Fruit fly (Drosophila melanogaster): ENCODE measurements around the gene CG7299.

CG7299 gene

DNA sequence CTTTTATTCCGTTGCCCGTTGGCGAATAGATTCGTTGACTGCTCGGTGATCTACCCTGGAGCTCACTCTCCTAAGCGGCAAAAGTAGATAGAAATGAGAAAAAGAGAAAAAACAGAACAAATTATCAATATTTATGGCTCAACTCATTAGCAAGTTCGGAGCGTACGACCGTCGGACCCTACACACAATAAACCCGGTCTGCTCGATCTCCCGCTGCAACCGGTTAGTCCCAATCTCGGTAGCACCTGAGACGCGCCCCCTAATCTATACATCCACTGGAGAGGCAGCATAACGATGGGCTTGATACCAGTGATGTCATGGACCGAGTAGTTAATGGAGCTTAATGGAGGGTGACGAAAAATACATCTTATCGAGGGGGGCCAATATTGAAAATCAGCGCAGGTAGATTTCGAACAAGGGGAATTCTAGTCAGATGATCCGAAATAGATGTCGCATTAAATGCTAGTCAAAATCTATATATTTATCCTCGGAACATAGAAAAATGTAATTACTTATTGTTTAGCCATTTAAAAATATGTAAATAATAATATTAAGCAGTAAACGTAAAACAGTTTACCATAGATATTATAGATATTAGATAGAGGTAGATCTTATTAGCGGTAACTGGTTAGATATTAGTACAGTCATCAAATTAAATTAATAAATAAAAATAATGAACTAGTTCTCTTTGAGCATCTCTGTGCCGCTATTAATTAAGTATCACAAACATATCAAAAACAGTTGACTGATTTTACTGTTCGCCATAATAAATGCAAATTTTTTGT, 3.0 kb upstream of the CG7299 start, which contains the start of gene CG7296 (continued):
- TF ChIP-seq ato (GFP tag; IDR thresholded peaks at IDR 0.05; ENCODE audit: partially characterized antibody) (no peak), trem (tag; optimal IDR thresholded peaks at IDR 0.05) (no peak), CG5245 (GFP tag; optimal IDR thresholded peaks at IDR 0.05) (no peak), vvl (GFP tag; IDR thresholded peaks at IDR 0.05) (peak; percentile 21; the same call in 1 of the 2 replicates), CG2116 (GFP tag; optimal IDR thresholded peaks at IDR 0.05) (no peak), CG16815 (GFP tag; optimal IDR thresholded peaks at IDR 0.05) (no peak), bigmax (GFP tag; optimal IDR thresholded peaks at IDR 0.05) (no peak), CG14667 (GFP tag; IDR thresholded peaks at IDR 0.05) (no peak), lilli (GFP tag; optimal IDR thresholded peaks at IDR 0.05) (no peak), abd-A (tag; optimal IDR thresholded peaks at IDR 0.05) (peak; percentile 71), Camta (GFP tag; optimal IDR thresholded peaks at IDR 0.05) (no peak), pfk (GFP tag; optimal IDR thresholded peaks at IDR 0.05) (no peak), CG9437 (GFP tag; optimal IDR thresholded peaks at IDR 0.05) (no peak), HHEX (GFP tag; optimal IDR thresholded peaks at IDR 0.05) (no peak), wor (GFP tag; IDR thresholded peaks at IDR 0.05) (no peak), CG4820 (GFP tag; optimal IDR thresholded peaks at IDR 0.05) (no peak), pnt (GFP tag; optimal IDR thresholded peaks at IDR 0.05) (no peak), NK7.1 (GFP tag; optimal IDR thresholded peaks at IDR 0.05) (no peak), CG4617 (GFP tag; optimal IDR thresholded peaks at IDR 0.05; ENCODE audit: borderline replicate concordance) (no peak), CG12942 (GFP tag; optimal IDR thresholded peaks at IDR 0.05) (no peak), CG6683 (GFP tag; optimal IDR thresholded peaks at IDR 0.05) (no peak), Dll (GFP tag; IDR thresholded peaks at IDR 0.05; ENCODE audit: partially characterized antibody) (no peak), CG3407 (GFP tag; optimal IDR thresholded peaks at IDR 0.05) (no peak), Sry-β (GFP tag; optimal IDR thresholded peaks at IDR 0.05) (peak; percentile 43), trh (GFP tag; optimal IDR thresholded peaks at IDR 0.05) (no peak), CG14441 (GFP tag; IDR thresholded peaks at IDR 0.05) (no peak), cwo (GFP tag; optimal IDR thresholded peaks at IDR 0.05) (no peak), Fer1 (GFP tag; optimal IDR thresholded peaks at IDR 0.05) (no peak), zfh1 (GFP tag; IDR thresholded peaks at IDR 0.05) (0 out of 3 replicates have a peak, but pooled peaks have one; percentile 2), CG43689 (GFP tag; IDR thresholded peaks at IDR 0.05) (no peak), CG15073 (GFP tag; optimal IDR thresholded peaks at IDR 0.05) (no peak), CG11247 (GFP tag; IDR thresholded peaks at IDR 0.05) (no peak), otp (GFP tag; IDR thresholded peaks at IDR 0.05) (no peak), Bdp1 (GFP tag; optimal IDR thresholded peaks at IDR 0.05) (no peak), CG13424 (tag; optimal IDR thresholded peaks at IDR 0.05) (no peak), CG4360 (GFP tag; IDR thresholded peaks at IDR 0.05) (no peak), zfh2 (GFP tag; optimal IDR thresholded peaks at IDR 0.05) (no peak), HLHmδ (GFP tag; optimal IDR thresholded peaks at IDR 0.05) (no peak), CG8924 (tag; optimal IDR thresholded peaks at IDR 0.05) (no peak), CG15514 (GFP tag; optimal IDR thresholded peaks at IDR 0.05) (peak; percentile 95), CG18262 (tag; optimal IDR thresholded peaks at IDR 0.05) (no peak), run (tag; optimal IDR thresholded peaks at IDR 0.05) (no peak), CG13894 (tag; optimal IDR thresholded peaks at IDR 0.05) (peak; percentile 72), ERR (GFP tag; optimal IDR thresholded peaks at IDR 0.05) (no peak), CG5953 (GFP tag; IDR thresholded peaks at IDR 0.05) (no peak)

Measured in whole organism, embryonic.